Worm (Caenorhabditis elegans): ENCODE measurements around the gene C50F4.12.
A peak's percentile ranks its signal among the peaks of the same experiment; 100 is the strongest.

- TF ChIP-seq ceh-36 (tag; optimal IDR thresholded peaks at IDR 0.05) (peak; percentile 91), ama-1 (optimal IDR thresholded peaks at IDR 0.05) (no peak), hmbx-1 (tag; optimal IDR thresholded peaks at IDR 0.05) (peak; percentile 74), ceh-13 (GFP tag; optimal IDR thresholded peaks at IDR 0.05) (peak; percentile 84), sea-1 (GFP tag; conservative IDR thresholded peaks at IDR 0.05) (peak; percentile 96), tra-4 (tag; optimal IDR thresholded peaks at IDR 0.05) (peak; percentile 75), hmg-4 (GFP tag; optimal IDR thresholded peaks at IDR 0.05) (peak; percentile 96), F13C5.2 (tag; optimal IDR thresholded peaks at IDR 0.05) (peak; percentile 91), B0310.2 (tag; optimal IDR thresholded peaks at IDR 0.05) (peak; percentile 93), pes-1 (GFP tag; IDR thresholded peaks at IDR 0.05) (no peak; the same call in 1 of the 2 replicates)
Observed at ce11 chrV:9503152-9503817, 36.3 kb downstream of the C50F4.12 start.

Data from whole organism, early embryonic.